Worm (Caenorhabditis elegans): ENCODE results near the gene C35D10.7.

- TF ChIP-seq pha-4 (tag; optimal IDR thresholded peaks at IDR 0.05) (no peak), lin-35 (GFP tag; optimal IDR thresholded peaks at IDR 0.05) (no peak), ztf-18 (tag; optimal IDR thresholded peaks at IDR 0.05) (no peak)
These were observed 10.8 kb downstream of the C35D10.7 start, which contains the start of gene C35D10.17 for ce11 chrIII:4866762-4867161.

Measured in whole organism, young adult.